Worm (Caenorhabditis elegans) whole organism, L1 larva: ENCODE data around the gene srh-1.

Experiments
- ces-1 ChIP-seq: fragments of 150-350 bp; optimal IDR thresholded peaks from 2 replicates; lab custom pipeline; 2014; ENCODE audit warnings: missing biosample characterization, missing genetic modification reagents, missing genetic modification characterization
- nhr-11 ChIP-seq: fragments of 150-350 bp; optimal IDR thresholded peaks from 2 replicates; lab custom pipeline; 2014; ENCODE audit warnings: missing biosample characterization, missing genetic modification characterization

ce11 chrV:11497475-11497874 lies 11.8 kb downstream of the srh-1 start:
- no peak for TF ChIP-seq ces-1 (GFP tag; lab: Kevin White, UChicago)
- no peak for TF ChIP-seq nhr-11
